Fruit fly (Drosophila melanogaster) whole organism, adult: ENCODE measurements around the gene CG6761.

Experiments used
- CG12768 ChIP-seq: fragments of 200-800 bp; sonication (Bioruptor generic); optimal IDR thresholded peaks from 2 replicates; lab custom pipeline; 2017; ENCODE audit warnings: missing biosample characterization, missing genetic modification characterization, mild to moderate bottlenecking, moderate library complexity, missing genetic modification reagents
- CG14711 ChIP-seq: fragments of 200-800 bp; sonication (Bioruptor generic); optimal IDR thresholded peaks from 2 replicates; lab custom pipeline; 2018; ENCODE audit warnings: missing biosample characterization, mild to moderate bottlenecking, missing genetic modification characterization, moderate library complexity
- CG1620 ChIP-seq: fragments of 200-800 bp; sonication (Bioruptor generic); optimal IDR thresholded peaks from 2 replicates; lab custom pipeline; 2016; ENCODE audit warnings: missing biosample characterization, missing genetic modification characterization
- CG5204 ChIP-seq: fragments of 200-800 bp; sonication (Bioruptor generic); optimal IDR thresholded peaks from 2 replicates; lab custom pipeline; 2016; ENCODE audit warnings: missing biosample characterization, missing genetic modification characterization
- CG7101 ChIP-seq: fragments of 200-800 bp; sonication (Bioruptor generic); optimal IDR thresholded peaks from 2 replicates; lab custom pipeline; 2018; ENCODE audit warnings: missing biosample characterization, mild to moderate bottlenecking, missing genetic modification characterization, moderate library complexity
- Clk ChIP-seq: fragments of 200-800 bp; sonication (Bioruptor generic); optimal IDR thresholded peaks from 2 replicates; lab custom pipeline; 2017; ENCODE audit warnings: missing biosample characterization, missing genetic modification characterization
- Crg-1 ChIP-seq: fragments of 200-800 bp; sonication (Bioruptor generic); optimal IDR thresholded peaks from 2 replicates; lab custom pipeline; 2016; ENCODE audit warnings: missing biosample characterization, missing genetic modification characterization
- Hr96 ChIP-seq: fragments of 200-800 bp; sonication (Bioruptor generic); optimal IDR thresholded peaks from 2 replicates; lab custom pipeline; 2016; ENCODE audit warnings: missing biosample characterization, missing genetic modification characterization
- Mnt ChIP-seq: fragments of 200-800 bp; sonication (Bioruptor generic); optimal IDR thresholded peaks from 2 replicates; lab custom pipeline; 2016; ENCODE audit warnings: missing biosample characterization, mild to moderate bottlenecking, missing genetic modification characterization
- kay ChIP-seq: fragments of 200-800 bp; sonication (Bioruptor generic); peaks from one replicate; lab custom pipeline; 2016; ENCODE audit warnings: missing biosample characterization, missing genetic modification characterization, borderline replicate concordance
- pad ChIP-seq: fragments of 200-800 bp; sonication (Bioruptor generic); optimal IDR thresholded peaks from 3 replicates; lab custom pipeline; 2017; ENCODE audit warnings: missing biosample characterization, missing genetic modification characterization, mild to moderate bottlenecking, moderate library complexity, missing genetic modification reagents
- tj ChIP-seq: fragments of 200-800 bp; sonication (Bioruptor generic); optimal IDR thresholded peaks from 3 replicates; lab custom pipeline; 2017; ENCODE audit warnings: missing biosample characterization, mild to moderate bottlenecking, missing genetic modification characterization, moderate library complexity
- toe ChIP-seq: fragments of 200-800 bp; sonication (Bioruptor generic); optimal IDR thresholded peaks from 2 replicates; lab custom pipeline; 2016; ENCODE audit warnings: missing biosample characterization, missing genetic modification characterization

- TF ChIP-seq kay (GFP tag; lab: Kevin White, UChicago) = peak; percentile 85
- no peak for TF ChIP-seq Mnt (GFP tag; lab: Kevin White, UChicago)
- no peak for TF ChIP-seq CG14711 (tag; lab: Kevin White, UChicago)
- TF ChIP-seq Hr96 (GFP tag; lab: Kevin White, UChicago) = no peak
- TF ChIP-seq tj (GFP tag; lab: Kevin White, UChicago) = no peak
- peak; percentile 17 for TF ChIP-seq CG7101
- TF ChIP-seq CG12768 = no peak
- TF ChIP-seq toe (GFP tag; lab: Kevin White, UChicago) = no peak
- no peak for TF ChIP-seq pad (GFP tag; lab: Kevin White, UChicago)
- TF ChIP-seq CG5204 = no peak
- TF ChIP-seq Crg-1 (GFP tag; lab: Kevin White, UChicago) = no peak
- no peak for TF ChIP-seq CG1620 (GFP tag; lab: Kevin White, UChicago)
- TF ChIP-seq Clk (GFP tag; lab: Kevin White, UChicago) = no peak
Observed at dm6 chr3L:9694169-9694866, 9.1 kb downstream of the CG6761 start.
